Fruit fly (Drosophila melanogaster) whole organism, embryonic: ENCODE results near the gene CG6891.
A peak's percentile ranks its signal among the peaks of the same experiment; 100 is the strongest.

Experiments used
- Ada2b ChIP-seq: fragments of 200-800 bp; sonication (Bioruptor generic); IDR thresholded peaks from 2 replicates; pipeline ENCODE4 v1.3.6; 2022; ENCODE audit warnings: missing biosample characterization, missing genetic modification characterization
- Atf-2 ChIP-seq: fragments of 200-800 bp; sonication (Bioruptor generic); optimal IDR thresholded peaks from 2 replicates; lab custom pipeline; 2016; ENCODE audit warnings: missing biosample characterization, missing genetic modification characterization
- Atf6 ChIP-seq: fragments of 200-800 bp; sonication (Bioruptor generic); IDR thresholded peaks from 2 replicates; pipeline ENCODE4 v1.3.6; 2022; ENCODE audit warnings: missing biosample characterization, missing genetic modification characterization
- BEAF-32 ChIP-seq: fragments of 200-800 bp; sonication (Bioruptor generic); optimal IDR thresholded peaks from 3 replicates; lab custom pipeline; 2017; ENCODE audit warnings: missing biosample characterization, missing genetic modification characterization, mild to moderate bottlenecking, moderate library complexity, missing genetic modification reagents
- Bdp1 ChIP-seq: fragments of 200-800 bp; sonication (Bioruptor generic); optimal IDR thresholded peaks from 3 replicates; lab custom pipeline; 2016; ENCODE audit warnings: missing biosample characterization, missing genetic modification characterization
- CG10147 ChIP-seq: fragments of 200-800 bp; sonication (Bioruptor generic); optimal IDR thresholded peaks from 2 replicates; lab custom pipeline; 2019; ENCODE audit warnings: missing biosample characterization, mild to moderate bottlenecking, missing genetic modification characterization, moderate library complexity
- CG12769 ChIP-seq: fragments of 200-800 bp; sonication (Bioruptor generic); optimal IDR thresholded peaks from 2 replicates; lab custom pipeline; 2019; ENCODE audit warnings: missing biosample characterization, mild to moderate bottlenecking, missing genetic modification characterization, moderate library complexity
- CG13287 ChIP-seq: fragments of 200-800 bp; sonication (Bioruptor generic); IDR thresholded peaks from 2 replicates; pipeline ENCODE4 v1.3.6; 2022; ENCODE audit warnings: missing biosample characterization, missing genetic modification characterization; ENCODE audit not compliant: partially characterized antibody
- CG13296 ChIP-seq: fragments of 200-800 bp; sonication (Bioruptor generic); optimal IDR thresholded peaks from 3 replicates; lab custom pipeline; 2018; ENCODE audit warnings: missing biosample characterization, mild to moderate bottlenecking, missing genetic modification characterization
- CG13424 ChIP-seq: fragments of 200-800 bp; sonication (Bioruptor generic); optimal IDR thresholded peaks from 2 replicates; lab custom pipeline; 2019; ENCODE audit warnings: missing biosample characterization, mild to moderate bottlenecking, missing genetic modification characterization, moderate library complexity
- CG13775 ChIP-seq: fragments of 200-800 bp; sonication (Bioruptor generic); optimal IDR thresholded peaks from 3 replicates; lab custom pipeline; 2017; ENCODE audit warnings: missing biosample characterization, mild to moderate bottlenecking, missing genetic modification characterization
- CG15514 ChIP-seq: fragments of 200-800 bp; sonication (Bioruptor generic); optimal IDR thresholded peaks from 3 replicates; lab custom pipeline; 2017; ENCODE audit warnings: missing biosample characterization, missing genetic modification characterization, mild to moderate bottlenecking, moderate library complexity, missing genetic modification reagents
- CG1647 ChIP-seq: fragments of 200-800 bp; sonication (Bioruptor generic); optimal IDR thresholded peaks from 3 replicates; lab custom pipeline; 2016; ENCODE audit warnings: missing biosample characterization, missing genetic modification characterization
- CG2199 ChIP-seq: fragments of 200-800 bp; sonication (Bioruptor generic); IDR thresholded peaks from 3 replicates; pipeline ENCODE4 v1.3.6; 2022; ENCODE audit warnings: missing biosample characterization, missing genetic modification characterization
- CG3281 ChIP-seq: fragments of 200-800 bp; sonication (Bioruptor generic); optimal IDR thresholded peaks from 3 replicates; lab custom pipeline; 2017; ENCODE audit warnings: missing biosample characterization, mild to moderate bottlenecking, missing genetic modification characterization
- CG3726 ChIP-seq: fragments of 200-800 bp; sonication (Bioruptor generic); IDR thresholded peaks from 3 replicates; pipeline ENCODE4, ENCODE4 v1.3.6; 2022; ENCODE audit warnings: missing biosample characterization, missing genetic modification characterization
- CG4360 ChIP-seq: fragments of 200-800 bp; sonication (Bioruptor generic); IDR thresholded peaks from 2 replicates; pipeline ENCODE4 v1.3.6; 2022; ENCODE audit warnings: missing biosample characterization, missing genetic modification characterization
- CG4404 ChIP-seq: fragments of 200-800 bp; sonication (Bioruptor generic); IDR thresholded peaks from 2 replicates; pipeline ENCODE4 v1.3.6; 2022; ENCODE audit warnings: missing biosample characterization, missing genetic modification characterization
- CG5180 ChIP-seq: fragments of 200-800 bp; sonication (Bioruptor generic); optimal IDR thresholded peaks from 3 replicates; lab custom pipeline; 2017; ENCODE audit warnings: missing biosample characterization, missing genetic modification characterization, mild to moderate bottlenecking, moderate library complexity, missing genetic modification reagents
- CG6791 ChIP-seq: fragments of 200-800 bp; sonication (Bioruptor generic); IDR thresholded peaks from 3 replicates; pipeline ENCODE4 v1.3.6; 2022; ENCODE audit warnings: missing biosample characterization, missing genetic modification characterization; ENCODE audit not compliant: partially characterized antibody
- CG8290 ChIP-seq, 3 experiments: fragments of 200-800 bp; sonication (Bioruptor generic); optimal IDR thresholded peaks; 2 replicates each; lab custom pipeline; 2016 to 2019; ENCODE audit warnings: missing biosample characterization in 3 of 3, missing genetic modification characterization in 3 of 3, mild to moderate bottlenecking in 2 of 3, moderate library complexity in 1 of 3
- CG8765 ChIP-seq: fragments of 200-800 bp; sonication (Bioruptor generic); IDR thresholded peaks from 2 replicates; pipeline ENCODE4 v1.3.6; 2022; ENCODE audit warnings: missing biosample characterization, missing genetic modification characterization
- CoRest ChIP-seq: fragments of 200-800 bp; sonication (Bioruptor generic); optimal IDR thresholded peaks from 3 replicates; lab custom pipeline; 2018; ENCODE audit warnings: missing biosample characterization, mild to moderate bottlenecking, missing genetic modification characterization, moderate library complexity
- Deaf1 ChIP-seq: fragments of 200-800 bp; optimal IDR thresholded peaks from 3 replicates; lab custom pipeline; 2019; ENCODE audit warnings: missing biosample characterization, mild to moderate bottlenecking, missing genetic modification characterization, moderate library complexity
- Doc2 ChIP-seq: fragments of 200-800 bp; sonication (Bioruptor generic); IDR thresholded peaks from 2 replicates; pipeline ENCODE4 v1.3.6; 2022; ENCODE audit warnings: missing biosample characterization, missing genetic modification characterization
- Ets65A ChIP-seq: fragments of 200-800 bp; sonication (Bioruptor generic); peaks from one replicate; lab custom pipeline; 2016; ENCODE audit warnings: missing biosample characterization, missing genetic modification characterization
- Fer1 ChIP-seq: fragments of 200-800 bp; sonication (Bioruptor generic); optimal IDR thresholded peaks from 2 replicates; lab custom pipeline; 2017; ENCODE audit warnings: missing biosample characterization, mild to moderate bottlenecking, missing genetic modification characterization
- H2.0 ChIP-seq: fragments of 200-800 bp; sonication (Bioruptor generic); IDR thresholded peaks from 2 replicates; pipeline ENCODE4 v1.3.6; 2022; ENCODE audit warnings: missing biosample characterization, missing genetic modification characterization
- Hr3 ChIP-seq: fragments of 200-800 bp; sonication (Bioruptor generic); optimal IDR thresholded peaks from 3 replicates; lab custom pipeline; 2016; ENCODE audit warnings: missing biosample characterization, missing genetic modification characterization
- Scr ChIP-seq: fragments of 200-800 bp; sonication (Bioruptor generic); IDR thresholded peaks from 2 replicates; pipeline ENCODE4 v1.3.6; 2022; ENCODE audit warnings: missing biosample characterization, missing genetic modification characterization; ENCODE audit not compliant: partially characterized antibody
- Sin3A ChIP-seq: fragments of >200 bp; optimal IDR thresholded peaks from 2 replicates; lab custom pipeline; 2018
- Xbp1 ChIP-seq: fragments of 200-800 bp; sonication (Bioruptor generic); optimal IDR thresholded peaks from 3 replicates; lab custom pipeline; 2016; ENCODE audit warnings: missing biosample characterization, mild to moderate bottlenecking, missing genetic modification characterization
- ab ChIP-seq: fragments of 200-800 bp; sonication (Bioruptor generic); optimal IDR thresholded peaks from 2 replicates; lab custom pipeline; 2016; ENCODE audit warnings: missing biosample characterization, missing genetic modification characterization
- abd-A ChIP-seq: fragments of 200-800 bp; sonication (Bioruptor generic); optimal IDR thresholded peaks from 3 replicates; lab custom pipeline; 2019; ENCODE audit warnings: missing biosample characterization, mild to moderate bottlenecking, missing genetic modification characterization, moderate library complexity
- chinmo ChIP-seq: fragments of 200-800 bp; sonication (Bioruptor generic); IDR thresholded peaks from 4 replicates; pipeline ENCODE4 v1.3.6; 2022; ENCODE audit warnings: missing biosample characterization, missing genetic modification characterization; ENCODE audit not compliant: partially characterized antibody
- crp ChIP-seq, 2 experiments: fragments of 200-800 bp; sonication (Bioruptor generic); optimal IDR thresholded peaks; 2 replicates in 1 of 2; 3 replicates in 1 of 2; lab custom pipeline; 2017; ENCODE audit warnings: missing biosample characterization in 2 of 2, missing genetic modification characterization in 2 of 2, mild to moderate bottlenecking in 1 of 2, moderate library complexity in 1 of 2
- ems ChIP-seq: fragments of 200-800 bp; sonication (Bioruptor generic); optimal IDR thresholded peaks from 3 replicates; lab custom pipeline; 2016; ENCODE audit warnings: missing biosample characterization, missing genetic modification characterization
- ewg ChIP-seq: fragments of 200-800 bp; sonication (Bioruptor generic); optimal IDR thresholded peaks from 3 replicates; lab custom pipeline; 2017; ENCODE audit warnings: mild to moderate bottlenecking, missing biosample characterization, missing genetic modification reagents, missing genetic modification characterization
- ftz-f1 ChIP-seq: fragments of 200-800 bp; sonication (Bioruptor generic); optimal IDR thresholded peaks from 2 replicates; lab custom pipeline; 2016; ENCODE audit warnings: missing biosample characterization, missing genetic modification characterization
- gfzf ChIP-seq: fragments of 200-800 bp; sonication (Bioruptor generic); optimal IDR thresholded peaks from 2 replicates; lab custom pipeline; 2016; ENCODE audit warnings: missing biosample characterization, mild to moderate bottlenecking, missing genetic modification characterization, moderate library complexity
- gt ChIP-seq: fragments of 200-800 bp; sonication (Bioruptor generic); IDR thresholded peaks from 2 replicates; pipeline ENCODE4 v1.3.6; 2022; ENCODE audit warnings: missing biosample characterization, missing genetic modification characterization
- hkb ChIP-seq, 2 experiments: fragments of 200-800 bp in 1 of 2; fragments of >200 bp in 1 of 2; sonication (Bioruptor generic) in 1 of 2; IDR thresholded peaks in 1 of 2; optimal IDR thresholded peaks in 1 of 2; 2 replicates each; pipeline versions ENCODE4 v1.3.6 to Lab custom; 2017 to 2022; ENCODE audit warnings: missing biosample characterization in 1 of 2, missing genetic modification characterization in 1 of 2
- jumu ChIP-seq: fragments of 200-800 bp; sonication (Bioruptor generic); optimal IDR thresholded peaks from 3 replicates; lab custom pipeline; 2016; ENCODE audit warnings: missing biosample characterization, missing genetic modification characterization
- knrl ChIP-seq: fragments of 200-800 bp; sonication (Bioruptor generic); IDR thresholded peaks from 3 replicates; pipeline ENCODE4 v1.3.6; 2022; ENCODE audit warnings: missing biosample characterization, missing genetic modification characterization; ENCODE audit not compliant: partially characterized antibody
- nerfin-2 ChIP-seq: fragments of 200-800 bp; sonication (Bioruptor generic); IDR thresholded peaks from 2 replicates; pipeline ENCODE4 v1.3.6; 2022; ENCODE audit warnings: missing biosample characterization, missing genetic modification characterization; ENCODE audit not compliant: partially characterized antibody
- row ChIP-seq: fragments of 200-800 bp; sonication (Bioruptor generic); IDR thresholded peaks from 3 replicates; pipeline ENCODE4 v1.3.6; 2022; ENCODE audit warnings: missing biosample characterization, missing genetic modification characterization
- scrt ChIP-seq: fragments of 200-800 bp; sonication (Bioruptor generic); optimal IDR thresholded peaks from 2 replicates; lab custom pipeline; 2018; ENCODE audit warnings: missing biosample characterization, mild to moderate bottlenecking, missing genetic modification characterization, moderate library complexity
- trh ChIP-seq: fragments of 200-800 bp; sonication (Bioruptor generic); optimal IDR thresholded peaks from 2 replicates; lab custom pipeline; 2016; ENCODE audit warnings: missing biosample characterization, missing genetic modification characterization
- twi ChIP-seq: fragments of 200-800 bp; optimal IDR thresholded peaks from 2 replicates; lab custom pipeline; 2019; ENCODE audit warnings: missing biosample characterization, mild to moderate bottlenecking, missing genetic modification characterization, moderate library complexity
- unc-4 ChIP-seq: fragments of 200-800 bp; sonication (Bioruptor generic); IDR thresholded peaks from 2 replicates; pipeline ENCODE4 v1.3.6; 2022; ENCODE audit warnings: missing biosample characterization, missing genetic modification characterization; ENCODE audit not compliant: partially characterized antibody

CG6891 gene

dm6 chrX:18813049-18813448, 38.0 kb downstream of the CG6891 start, which contains the start of gene CG42450 (continued):
- TF ChIP-seq CG5180 (GFP tag; lab: Kevin White, UChicago) (no peak), CG3281 (GFP tag; lab: Kevin White, UChicago) (no peak), Xbp1 (no peak), CG6791 (GFP tag; lab: Robert Waterston, UW) (peak; percentile 39; the same call in 1 of the 3 replicates), ftz-f1 (GFP tag; lab: Kevin White, UChicago) (no peak), nerfin-2 (no peak), CG10147 (GFP tag; lab: Kevin White, UChicago) (no peak), CG2199 (GFP tag; lab: Robert Waterston, UW) (no peak), CG4404 (GFP tag; lab: Robert Waterston, UW) (no peak), CG3726 (GFP tag; lab: Robert Waterston, UW) (no peak), ab (GFP tag; lab: Kevin White, UChicago) (no peak), CoRest (no peak), Scr (GFP tag; lab: Robert Waterston, UW) (0 out of 2 replicates have a peak, but pooled peaks have one; percentile 31), Atf6 (GFP tag; lab: Robert Waterston, UW) (no peak), scrt (GFP tag; lab: Kevin White, UChicago) (no peak), gt (GFP tag; lab: Robert Waterston, UW) (no peak), trh (GFP tag; lab: Kevin White, UChicago) (no peak), H2.0 (no peak), crp (GFP tag; optimal IDR thresholded peaks at IDR 0.05; lab: Kevin White, UChicago) (no peak), BEAF-32 (GFP tag; lab: Kevin White, UChicago) (peak; percentile 29), gfzf (GFP tag; lab: Kevin White, UChicago) (no peak), Ada2b (GFP tag; lab: Robert Waterston, UW) (no peak), Fer1 (GFP tag; lab: Kevin White, UChicago) (peak; percentile 40), knrl (GFP tag; lab: Robert Waterston, UW) (no peak), CG13287 (GFP tag; lab: Robert Waterston, UW) (peak; percentile 23; the same call in 1 of the 2 replicates), ewg (GFP tag; lab: Kevin White, UChicago) (peak; percentile 68), CG15514 (no peak), CG13424 (no peak), CG13296 (GFP tag; lab: Kevin White, UChicago) (no peak), CG8765 (GFP tag; lab: Robert Waterston, UW) (no peak), CG1647 (GFP tag; lab: Kevin White, UChicago) (no peak), jumu (GFP tag; lab: Kevin White, UChicago) (no peak), Doc2 (GFP tag; lab: Robert Waterston, UW) (no peak), Bdp1 (GFP tag; lab: Kevin White, UChicago) (no peak), ems (GFP tag; lab: Kevin White, UChicago) (no peak), twi (tag; lab: Kevin White, UChicago) (no peak), row (GFP tag; lab: Robert Waterston, UW) (no peak), CG13775 (GFP tag; lab: Kevin White, UChicago) (no peak)
- TF ChIP-seq, all 482 proteins: peak for 23

- peak; percentile 6 for TF ChIP-seq Deaf1
- no peak for TF ChIP-seq unc-4 (GFP tag; lab: Robert Waterston, UW)
- TF ChIP-seq Atf-2 (GFP tag; lab: Kevin White, UChicago), result no peak
- peak; percentile 71 for TF ChIP-seq CG4360 (GFP tag; lab: Robert Waterston, UW)
- TF ChIP-seq twi (tag; lab: Kevin White, UChicago), result no peak
- TF ChIP-seq CG12769, result peak; percentile 9
- no peak for TF ChIP-seq Hr3 (GFP tag; lab: Kevin White, UChicago)
- peak; percentile 22 for TF ChIP-seq Ets65A (GFP tag; lab: Kevin White, UChicago)
- 0 out of 4 replicates have a peak, but pooled peaks have one; percentile 20 for TF ChIP-seq chinmo (GFP tag; lab: Robert Waterston, UW)
- no peak for TF ChIP-seq Sin3A (lab: Kevin White, UChicago)
- TF ChIP-seq hkb (optimal IDR thresholded peaks at IDR 0.05; lab: Kevin White, UChicago), result no peak
- TF ChIP-seq hkb (GFP tag; IDR thresholded peaks at IDR 0.05; lab: Robert Waterston, UW), result no peak
- peak; percentile 3 for TF ChIP-seq abd-A (tag; lab: Kevin White, UChicago)
- no peak for TF ChIP-seq CG8290 (GFP tag; optimal IDR thresholded peaks at IDR 0.05; lab: Kevin White, UChicago)
- peak in 1 of 2 experiments; percentile 14 for TF ChIP-seq CG8290 (tag; optimal IDR thresholded peaks at IDR 0.05; lab: Kevin White, UChicago)
Measured at dm6 chrX:18814373-18814772, 39.3 kb downstream of the CG6891 start.
